Fruit fly (Drosophila melanogaster) whole organism, embryonic: ENCODE data around the gene Shaw.

Source experiments
- BtbVII ChIP-seq: fragments of 200-800 bp; sonication (Bioruptor generic); optimal IDR thresholded peaks from 3 replicates; lab custom pipeline; 2017; ENCODE audit warnings: missing biosample characterization, mild to moderate bottlenecking, missing genetic modification characterization
- Bteb2 ChIP-seq: fragments of 200-800 bp; sonication (Bioruptor generic); optimal IDR thresholded peaks from 2 replicates; lab custom pipeline; 2016; ENCODE audit warnings: missing biosample characterization, missing genetic modification characterization
- CG11504 ChIP-seq: fragments of 200-800 bp; sonication (Bioruptor generic); optimal IDR thresholded peaks from 3 replicates; lab custom pipeline; 2019; ENCODE audit warnings: missing biosample characterization, mild to moderate bottlenecking, missing genetic modification characterization, moderate library complexity
- CG11560 ChIP-seq: fragments of 200-800 bp; sonication (Bioruptor generic); IDR thresholded peaks from 3 replicates; pipeline ENCODE4 v1.3.6; 2022; ENCODE audit warnings: missing biosample characterization, missing genetic modification characterization
- CG12071 ChIP-seq: fragments of 200-800 bp; sonication (Bioruptor generic); optimal IDR thresholded peaks from 3 replicates; lab custom pipeline; 2018; ENCODE audit warnings: missing biosample characterization, mild to moderate bottlenecking, missing genetic modification characterization
- CG12659 ChIP-seq: fragments of 200-800 bp; sonication (Bioruptor generic); optimal IDR thresholded peaks from 3 replicates; lab custom pipeline; 2017; ENCODE audit warnings: mild to moderate bottlenecking, missing biosample characterization, missing genetic modification reagents, missing genetic modification characterization
- CG12744 ChIP-seq: fragments of 200-800 bp; sonication (Bioruptor generic); optimal IDR thresholded peaks from 2 replicates; lab custom pipeline; 2016; ENCODE audit warnings: missing biosample characterization, missing genetic modification characterization
- CG14667 ChIP-seq: fragments of 200-800 bp; sonication (Bioruptor generic); IDR thresholded peaks from 2 replicates; pipeline ENCODE4 v1.3.6; 2022; ENCODE audit warnings: missing biosample characterization, missing genetic modification characterization
- CG14710 ChIP-seq: fragments of 200-800 bp; sonication (Bioruptor generic); optimal IDR thresholded peaks from 3 replicates; lab custom pipeline; 2019; ENCODE audit warnings: missing biosample characterization, mild to moderate bottlenecking, missing genetic modification characterization, moderate library complexity
- CG15696 ChIP-seq: fragments of 200-800 bp; sonication (Bioruptor generic); optimal IDR thresholded peaks from 2 replicates; lab custom pipeline; 2019; ENCODE audit warnings: missing biosample characterization, mild to moderate bottlenecking, missing genetic modification characterization, moderate library complexity
- CG1603 ChIP-seq: fragments of 200-800 bp; sonication (Bioruptor generic); optimal IDR thresholded peaks from 2 replicates; lab custom pipeline; 2019; ENCODE audit warnings: missing biosample characterization, mild to moderate bottlenecking, missing genetic modification characterization, moderate library complexity
- CG17612 ChIP-seq: fragments of 200-800 bp; sonication (Bioruptor generic); IDR thresholded peaks from 2 replicates; pipeline ENCODE4 v1.3.6; 2022; ENCODE audit warnings: missing biosample characterization, missing genetic modification characterization
- CG2889 ChIP-seq: fragments of 200-800 bp; sonication (Bioruptor generic); IDR thresholded peaks from 3 replicates; pipeline ENCODE4 v1.3.6; 2022; ENCODE audit warnings: missing biosample characterization, missing genetic modification characterization
- CG33213 ChIP-seq: fragments of 200-800 bp; sonication (Bioruptor generic); optimal IDR thresholded peaks from 3 replicates; lab custom pipeline; 2016; ENCODE audit warnings: missing biosample characterization, missing genetic modification characterization
- CG4617 ChIP-seq: fragments of 200-800 bp; sonication (Bioruptor generic); optimal IDR thresholded peaks from 3 replicates; lab custom pipeline; 2016; ENCODE audit warnings: missing biosample characterization, missing genetic modification characterization, borderline replicate concordance
- CG6254 ChIP-seq: fragments of 200-800 bp; sonication (Bioruptor generic); optimal IDR thresholded peaks from 3 replicates; lab custom pipeline; 2017; ENCODE audit warnings: mild to moderate bottlenecking, missing biosample characterization, missing genetic modification reagents, missing genetic modification characterization
- CG7357 ChIP-seq: fragments of 200-800 bp; sonication (Bioruptor generic); IDR thresholded peaks from 3 replicates; pipeline ENCODE4 v1.3.6; 2022; ENCODE audit warnings: missing biosample characterization, missing genetic modification characterization
- CG8281 ChIP-seq: fragments of 200-800 bp; sonication (Bioruptor generic); optimal IDR thresholded peaks from 2 replicates; lab custom pipeline; 2018; ENCODE audit warnings: missing biosample characterization, mild to moderate bottlenecking, missing genetic modification characterization, moderate library complexity
- CG8388 ChIP-seq: fragments of 200-800 bp; sonication (Bioruptor generic); optimal IDR thresholded peaks from 2 replicates; lab custom pipeline; 2019; ENCODE audit warnings: missing biosample characterization, mild to moderate bottlenecking, missing genetic modification characterization, moderate library complexity
- CG9876 ChIP-seq: fragments of 200-800 bp; sonication (Bioruptor generic); optimal IDR thresholded peaks from 2 replicates; lab custom pipeline; 2016; ENCODE audit warnings: missing biosample characterization, missing genetic modification characterization
- CTCF ChIP-seq: fragments of 200-800 bp; sonication (Bioruptor generic); optimal IDR thresholded peaks from 2 replicates; lab custom pipeline; 2017; ENCODE audit warnings: missing biosample characterization, mild to moderate bottlenecking, missing genetic modification characterization, moderate library complexity
- Dp ChIP-seq: fragments of 200-800 bp; sonication (Bioruptor generic); optimal IDR thresholded peaks from 2 replicates; lab custom pipeline; 2018; ENCODE audit warnings: missing biosample characterization, mild to moderate bottlenecking, missing genetic modification characterization, moderate library complexity
- HLH4C ChIP-seq: fragments of 200-800 bp; sonication (Bioruptor generic); IDR thresholded peaks from 3 replicates; pipeline ENCODE4 v1.3.6; 2022; ENCODE audit warnings: missing biosample characterization, missing genetic modification characterization; ENCODE audit not compliant: partially characterized antibody
- Hmr ChIP-seq: fragments of 200-800 bp; sonication (Bioruptor generic); optimal IDR thresholded peaks from 3 replicates; lab custom pipeline; 2017; ENCODE audit warnings: mild to moderate bottlenecking, missing biosample characterization, missing genetic modification reagents, missing genetic modification characterization
- Hr51 ChIP-seq, 2 experiments: fragments of 200-800 bp; sonication (Bioruptor generic); optimal IDR thresholded peaks; 2 replicates in 1 of 2; 3 replicates in 1 of 2; lab custom pipeline; 2016 to 2018; ENCODE audit warnings: missing biosample characterization in 2 of 2, missing genetic modification characterization in 2 of 2, mild to moderate bottlenecking in 1 of 2, moderate library complexity in 1 of 2
- Oaz ChIP-seq: fragments of 200-800 bp; sonication (Bioruptor generic); IDR thresholded peaks from 2 replicates; pipeline ENCODE4 v1.3.6; 2022; ENCODE audit warnings: missing biosample characterization, missing genetic modification characterization
- Ptx1 ChIP-seq: fragments of 200-800 bp; sonication (Bioruptor generic); IDR thresholded peaks from 2 replicates; pipeline ENCODE4 v1.3.6; 2022; ENCODE audit warnings: missing biosample characterization, missing genetic modification characterization
- Tbp ChIP-seq: fragments of >200 bp; optimal IDR thresholded peaks from 2 replicates; lab custom pipeline; 2018; ENCODE audit warnings: missing biosample characterization, missing genetic modification characterization
- Trl ChIP-seq, 3 experiments: fragments of >200 bp in 2 of 3; fragments of 200-800 bp in 1 of 3; sonication (Bioruptor generic) in 1 of 3; optimal IDR thresholded peaks; 2 replicates in 1 of 3; 3 replicates in 2 of 3; lab custom pipeline; 2016 to 2017; ENCODE audit warnings: missing biosample characterization in 1 of 3, missing genetic modification characterization in 1 of 3
- amos ChIP-seq: fragments of 200-800 bp; sonication (Bioruptor generic); IDR thresholded peaks from 2 replicates; pipeline ENCODE4 v1.3.6; 2022; ENCODE audit warnings: missing biosample characterization, missing genetic modification characterization; ENCODE audit not compliant: partially characterized antibody
- chinmo ChIP-seq: fragments of 200-800 bp; sonication (Bioruptor generic); IDR thresholded peaks from 4 replicates; pipeline ENCODE4 v1.3.6; 2022; ENCODE audit warnings: missing biosample characterization, missing genetic modification characterization; ENCODE audit not compliant: partially characterized antibody
- chn ChIP-seq: fragments of 200-800 bp; sonication (Bioruptor generic); optimal IDR thresholded peaks from 2 replicates; lab custom pipeline; 2016; ENCODE audit warnings: missing biosample characterization, missing genetic modification characterization
- corto ChIP-seq: fragments of 200-800 bp; sonication (Bioruptor generic); optimal IDR thresholded peaks from 2 replicates; lab custom pipeline; 2016; ENCODE audit warnings: missing biosample characterization, mild to moderate bottlenecking, missing genetic modification characterization, moderate library complexity
- crc ChIP-seq: fragments of 200-800 bp; sonication (Bioruptor generic); optimal IDR thresholded peaks from 2 replicates; lab custom pipeline; 2016; ENCODE audit warnings: missing biosample characterization, missing genetic modification characterization
- crp ChIP-seq, 2 experiments: fragments of 200-800 bp; sonication (Bioruptor generic); optimal IDR thresholded peaks; 2 replicates in 1 of 2; 3 replicates in 1 of 2; lab custom pipeline; 2017; ENCODE audit warnings: missing biosample characterization in 2 of 2, missing genetic modification characterization in 2 of 2, mild to moderate bottlenecking in 1 of 2, moderate library complexity in 1 of 2
- dm ChIP-seq: fragments of 200-800 bp; sonication (Bioruptor generic); optimal IDR thresholded peaks from 3 replicates; lab custom pipeline; 2016; ENCODE audit warnings: missing biosample characterization, missing genetic modification characterization
- gsb ChIP-seq: fragments of 200-800 bp; sonication (Bioruptor generic); IDR thresholded peaks from 2 replicates; pipeline ENCODE4 v1.3.6; 2022; ENCODE audit warnings: missing biosample characterization, missing genetic modification characterization
- hbn ChIP-seq: fragments of 200-800 bp; sonication (Bioruptor generic); IDR thresholded peaks from 2 replicates; pipeline ENCODE4 v1.3.6; 2022; ENCODE audit warnings: missing biosample characterization, missing genetic modification characterization; ENCODE audit not compliant: partially characterized antibody
- inv ChIP-seq: fragments of 200-800 bp; sonication (Bioruptor generic); IDR thresholded peaks from 2 replicates; pipeline ENCODE4 v1.3.6; 2022; ENCODE audit warnings: missing biosample characterization, missing genetic modification characterization; ENCODE audit not compliant: partially characterized antibody
- jigr1 ChIP-seq: fragments of 200-800 bp; sonication (Bioruptor generic); IDR thresholded peaks from 3 replicates; pipeline ENCODE4 v1.3.6; 2022; ENCODE audit warnings: missing biosample characterization, missing genetic modification characterization
- otp ChIP-seq: fragments of 200-800 bp; sonication (Bioruptor generic); IDR thresholded peaks from 3 replicates; pipeline ENCODE4, ENCODE4 v1.3.6; 2022; ENCODE audit warnings: missing biosample characterization, missing genetic modification characterization
- peb ChIP-seq: fragments of 200-800 bp; sonication (Bioruptor generic); IDR thresholded peaks from 2 replicates; pipeline ENCODE4 v1.3.6; 2022; ENCODE audit warnings: missing biosample characterization, missing genetic modification characterization
- pum ChIP-seq: fragments of 200-800 bp; sonication (Bioruptor generic); optimal IDR thresholded peaks from 2 replicates; lab custom pipeline; 2016; ENCODE audit warnings: missing biosample characterization, missing genetic modification characterization
- pzg ChIP-seq: fragments of 200-800 bp; sonication (Bioruptor generic); optimal IDR thresholded peaks from 3 replicates; lab custom pipeline; 2018; ENCODE audit warnings: missing biosample characterization, mild to moderate bottlenecking, missing genetic modification characterization, moderate library complexity
- shn ChIP-seq: fragments of 200-800 bp; sonication (Bioruptor generic); optimal IDR thresholded peaks from 3 replicates; lab custom pipeline; 2016; ENCODE audit warnings: missing biosample characterization, missing genetic modification characterization
- sna ChIP-seq: fragments of 200-800 bp; sonication (Bioruptor generic); IDR thresholded peaks from 2 replicates; pipeline ENCODE4 v1.3.6; 2022; ENCODE audit warnings: missing biosample characterization, missing genetic modification characterization; ENCODE audit not compliant: partially characterized antibody
- trem ChIP-seq: fragments of 200-800 bp; optimal IDR thresholded peaks from 3 replicates; lab custom pipeline; 2019; ENCODE audit warnings: missing biosample characterization, mild to moderate bottlenecking, missing genetic modification characterization, moderate library complexity
- wek ChIP-seq: fragments of 200-800 bp; sonication (Bioruptor generic); optimal IDR thresholded peaks from 3 replicates; lab custom pipeline; 2018; ENCODE audit warnings: missing biosample characterization, mild to moderate bottlenecking, missing genetic modification characterization, moderate library complexity
- yki ChIP-seq: fragments of >200 bp; optimal IDR thresholded peaks from 3 replicates; lab custom pipeline; 2018

Shaw gene

DNA sequence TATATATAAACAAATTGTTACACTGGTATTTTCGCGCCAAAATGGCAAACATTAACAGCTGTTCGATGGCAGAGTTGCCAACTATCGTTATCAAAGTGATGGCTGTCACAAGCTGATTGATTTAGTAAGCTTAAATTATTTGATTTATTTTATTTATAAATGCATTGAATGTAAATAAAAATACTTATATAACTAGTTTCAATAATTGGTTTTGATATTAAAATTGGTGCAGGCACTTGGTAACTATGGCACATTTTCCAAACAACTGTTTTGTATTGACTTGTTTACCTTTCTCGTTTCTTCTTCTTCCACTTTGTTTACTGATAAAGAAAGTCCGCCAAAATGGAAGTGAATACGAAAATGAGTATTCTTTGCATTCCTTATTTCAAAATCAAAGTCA lies 6.3 kb upstream of the Shaw start, which contains the start of gene cutlet (continued):
- peak; percentile 81 to 97 for TF ChIP-seq crp (GFP tag; optimal IDR thresholded peaks at IDR 0.05; lab: Kevin White, UChicago)
- TF ChIP-seq CTCF, result peak; percentile 6
- peak; percentile 85 for TF ChIP-seq Dp (GFP tag; lab: Kevin White, UChicago)
- peak; percentile 63 for TF ChIP-seq pzg (GFP tag; lab: Kevin White, UChicago)
- TF ChIP-seq jigr1, result no peak; the same call in 2 of the 3 replicates
- peak; percentile 22; the same call in 1 of the 2 replicates for TF ChIP-seq amos
- peak; percentile 6 for TF ChIP-seq CG4617
- no peak for TF ChIP-seq Hr51 (GFP tag; optimal IDR thresholded peaks at IDR 0.05; lab: Kevin White, UChicago)
- TF ChIP-seq CG1603, result peak; percentile 28
- peak; percentile 31 for TF ChIP-seq CG14710 (tag; lab: Kevin White, UChicago)

dm6 chr2L:3712949-3713416 lies 5.0 kb upstream of the Shaw start, which contains the start of the genes CG31955 and CG2818:
Gene CG31955, minus strand, starts transcription at chr2L:3713105.
Gene CG2818, plus strand, starts transcription at chr2L:3713360.
- TF ChIP-seq Oaz (GFP tag; lab: Robert Waterston, UW), result no peak
- no peak for TF ChIP-seq corto
- TF ChIP-seq chn (GFP tag; lab: Kevin White, UChicago), result peak; percentile 16
- TF ChIP-seq hbn (GFP tag; lab: Robert Waterston, UW), result peak; percentile 59
- TF ChIP-seq CG9876, result no peak
- TF ChIP-seq Tbp, result no peak
- no peak for TF ChIP-seq peb (GFP tag; lab: Robert Waterston, UW)
- TF ChIP-seq Ptx1 (GFP tag; lab: Robert Waterston, UW), result no peak
- TF ChIP-seq CG2889 (GFP tag; lab: Robert Waterston, UW), result no peak
- TF ChIP-seq trem, result peak; percentile 28
- no peak for TF ChIP-seq CG8388 (GFP tag; lab: Kevin White, UChicago)
- TF ChIP-seq Trl (optimal IDR thresholded peaks at IDR 0.05; lab: Kevin White, UChicago), result no peak
- no peak for TF ChIP-seq Trl (GFP tag; optimal IDR thresholded peaks at IDR 0.05; lab: Kevin White, UChicago)
- no peak for TF ChIP-seq CG11560 (tag; lab: Robert Waterston, UW)
- no peak for TF ChIP-seq CG14667 (GFP tag; lab: Robert Waterston, UW)
- no peak for TF ChIP-seq CG12744 (GFP tag; lab: Kevin White, UChicago)
- no peak for TF ChIP-seq CG6254 (GFP tag; lab: Kevin White, UChicago)
- TF ChIP-seq CG15696 (tag; lab: Kevin White, UChicago), result no peak
- TF ChIP-seq CG17612 (GFP tag; lab: Robert Waterston, UW), result no peak
- TF ChIP-seq dm (GFP tag; lab: Kevin White, UChicago), result peak; percentile 57
- peak; percentile 62 for TF ChIP-seq inv (GFP tag; lab: Robert Waterston, UW)
- TF ChIP-seq crc (GFP tag; lab: Kevin White, UChicago), result no peak
- TF ChIP-seq BtbVII (GFP tag; lab: Kevin White, UChicago), result no peak
- TF ChIP-seq yki (lab: Kevin White, UChicago), result no peak
- peak; percentile 51 for TF ChIP-seq CG1603
- TF ChIP-seq Hmr (GFP tag; lab: Kevin White, UChicago), result no peak
- TF ChIP-seq CG33213 (GFP tag; lab: Kevin White, UChicago), result no peak
- TF ChIP-seq gsb, result no peak
- TF ChIP-seq CG11504 (tag; lab: Kevin White, UChicago), result no peak
- TF ChIP-seq Bteb2, result no peak
- peak; percentile 50; the same call in 1 of the 3 replicates for TF ChIP-seq HLH4C (GFP tag; lab: Robert Waterston, UW)
- TF ChIP-seq CG7357 (GFP tag; lab: Robert Waterston, UW), result no peak
- no peak for TF ChIP-seq pum (GFP tag; lab: Kevin White, UChicago)
- no peak for TF ChIP-seq shn (GFP tag; lab: Kevin White, UChicago)
- TF ChIP-seq chinmo (GFP tag; lab: Robert Waterston, UW), result 0 out of 4 replicates have a peak, but pooled peaks have one; percentile 10
- no peak for TF ChIP-seq CG12071 (GFP tag; lab: Kevin White, UChicago)
- no peak for TF ChIP-seq wek (GFP tag; lab: Kevin White, UChicago)
- TF ChIP-seq sna, result peak; percentile 85
- TF ChIP-seq otp (GFP tag; lab: Robert Waterston, UW), result no peak
- TF ChIP-seq CG8281 (tag; lab: Kevin White, UChicago), result no peak
- peak; percentile 46 for TF ChIP-seq CG12659 (GFP tag; lab: Kevin White, UChicago)
